Fruit fly (Drosophila melanogaster) Kc167 (cell line): ENCODE measurements around the gene Serinc.

ENCODE experiments used
- Myc ChIP-seq: fragments of >200 bp; optimal IDR thresholded peaks from 2 replicates; lab custom pipeline; 2017; ENCODE audit warnings: missing external identifiers
- h ChIP-seq: fragments of >200 bp; optimal IDR thresholded peaks from 3 replicates; lab custom pipeline; 2018; ENCODE audit warnings: missing external identifiers
- insv ChIP-seq: fragments of >200 bp; optimal IDR thresholded peaks from 3 replicates; lab custom pipeline; 2018; ENCODE audit warnings: missing external identifiers
- psq ChIP-seq: fragments of >200 bp; optimal IDR thresholded peaks from 2 replicates; lab custom pipeline; 2017; ENCODE audit warnings: missing external identifiers
- ttk ChIP-seq: sonication (Bioruptor generic); optimal IDR thresholded peaks from 2 replicates; lab custom pipeline; 2017; ENCODE audit warnings: missing external identifiers

DNA sequence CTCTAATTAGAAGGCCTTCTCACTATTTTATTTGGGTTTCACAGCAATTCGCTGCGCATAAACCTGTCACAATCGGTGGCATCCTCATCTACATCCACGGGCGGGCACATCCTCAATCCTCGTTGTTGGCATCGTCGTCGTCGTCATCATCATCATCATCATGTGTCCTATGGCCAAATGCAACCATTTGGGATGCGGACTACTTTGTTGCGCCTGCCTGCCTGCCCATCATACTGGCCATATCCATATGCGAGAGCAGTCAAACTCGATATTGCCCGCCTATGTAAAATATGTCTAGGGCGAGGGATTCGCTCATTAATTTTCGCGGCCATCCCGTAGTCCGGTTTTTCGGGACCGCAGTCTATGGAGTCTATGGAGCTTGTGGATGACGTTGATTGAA lies 24.7 kb downstream of the Serinc start:
- no peak for TF ChIP-seq ttk (lab: Kevin White, UChicago)
- no peak for TF ChIP-seq psq
- no peak for TF ChIP-seq h (lab: Kevin White, UChicago)
- TF ChIP-seq insv (lab: Kevin White, UChicago) = no peak
- TF ChIP-seq Myc (lab: Kevin White, UChicago) = no peak
